Fruit fly (Drosophila melanogaster) whole organism, embryonic: ENCODE data around the gene cort.

Source experiments
- Bgb ChIP-seq: fragments of 200-800 bp; sonication (Bioruptor generic); IDR thresholded peaks from 2 replicates; pipeline ENCODE4 v1.3.6; 2022; ENCODE audit warnings: missing biosample characterization, missing genetic modification characterization; ENCODE audit not compliant: partially characterized antibody
- CG10321 ChIP-seq: fragments of 200-800 bp; sonication (Bioruptor generic); IDR thresholded peaks from 2 replicates; pipeline ENCODE4 v1.3.6; 2022; ENCODE audit warnings: missing biosample characterization, missing genetic modification characterization
- CG14710 ChIP-seq: fragments of 200-800 bp; sonication (Bioruptor generic); optimal IDR thresholded peaks from 3 replicates; lab custom pipeline; 2019; ENCODE audit warnings: missing biosample characterization, mild to moderate bottlenecking, missing genetic modification characterization, moderate library complexity
- lola ChIP-seq, 3 experiments: fragments of >200 bp in 2 of 3; fragments of 200-800 bp in 1 of 3; sonication (Bioruptor generic) in 1 of 3; optimal IDR thresholded peaks; 2 replicates each; lab custom pipeline; 2017 to 2019; ENCODE audit warnings: missing biosample characterization in 3 of 3, missing genetic modification characterization in 3 of 3, mild to moderate bottlenecking in 1 of 3, moderate library complexity in 1 of 3

The cort gene

dm6 chr2L:6632307-6632706 is 44.1 kb downstream of the cort start, which contains the start of gene Oatp26F (continued):
- TF ChIP-seq Bgb (0 out of 2 replicates have a peak, but pooled peaks have one; percentile 24), CG14710 (tag; lab: Kevin White, UChicago) (no peak), CG10321 (no peak), lola (GFP tag; optimal IDR thresholded peaks at IDR 0.05; lab: Kevin White, UChicago) (no peak)
- TF ChIP-seq, all 482 proteins: peak for 5
